Fruit fly (Drosophila melanogaster) whole organism, embryonic: ENCODE results near the gene CG14212.

Experiments used
- Adf1 ChIP-seq: fragments of 200-800 bp; sonication (Bioruptor generic); IDR thresholded peaks from 2 replicates; pipeline ENCODE4 v1.3.6; 2022; ENCODE audit warnings: missing biosample characterization, missing genetic modification characterization
- Aef1 ChIP-seq: fragments of 200-800 bp; sonication (Bioruptor generic); IDR thresholded peaks from 3 replicates; pipeline ENCODE4 v1.3.6; 2022; ENCODE audit warnings: missing biosample characterization, missing genetic modification characterization
- Bgb ChIP-seq: fragments of 200-800 bp; sonication (Bioruptor generic); IDR thresholded peaks from 2 replicates; pipeline ENCODE4 v1.3.6; 2022; ENCODE audit warnings: missing biosample characterization, missing genetic modification characterization; ENCODE audit not compliant: partially characterized antibody
- CG12155 ChIP-seq: fragments of 200-800 bp; sonication (Bioruptor generic); optimal IDR thresholded peaks from 3 replicates; lab custom pipeline; 2016; ENCODE audit warnings: missing biosample characterization, missing genetic modification characterization
- CG13287 ChIP-seq: fragments of 200-800 bp; sonication (Bioruptor generic); IDR thresholded peaks from 2 replicates; pipeline ENCODE4 v1.3.6; 2022; ENCODE audit warnings: missing biosample characterization, missing genetic modification characterization; ENCODE audit not compliant: partially characterized antibody
- CG15479 ChIP-seq: fragments of 200-800 bp; sonication (Bioruptor generic); optimal IDR thresholded peaks from 3 replicates; lab custom pipeline; 2019; ENCODE audit warnings: missing biosample characterization, mild to moderate bottlenecking, missing genetic modification characterization, moderate library complexity
- CG1647 ChIP-seq: fragments of 200-800 bp; sonication (Bioruptor generic); optimal IDR thresholded peaks from 3 replicates; lab custom pipeline; 2016; ENCODE audit warnings: missing biosample characterization, missing genetic modification characterization
- CG33557 ChIP-seq: fragments of 200-800 bp; sonication (Bioruptor generic); optimal IDR thresholded peaks from 2 replicates; lab custom pipeline; 2019; ENCODE audit warnings: missing biosample characterization, mild to moderate bottlenecking, missing genetic modification characterization, moderate library complexity
- CG34224 ChIP-seq: fragments of 200-800 bp; sonication (Bioruptor generic); IDR thresholded peaks from 3 replicates; pipeline ENCODE4 v1.3.6; 2022; ENCODE audit warnings: missing biosample characterization, missing genetic modification characterization; ENCODE audit not compliant: partially characterized antibody
- CG34422 ChIP-seq: fragments of 200-800 bp; sonication (Bioruptor generic); IDR thresholded peaks from 3 replicates; pipeline ENCODE4 v1.3.6; 2022; ENCODE audit warnings: missing biosample characterization, missing genetic modification characterization
- CG4360 ChIP-seq: fragments of 200-800 bp; sonication (Bioruptor generic); IDR thresholded peaks from 2 replicates; pipeline ENCODE4 v1.3.6; 2022; ENCODE audit warnings: missing biosample characterization, missing genetic modification characterization
- CG4424 ChIP-seq: fragments of 200-800 bp; sonication (Bioruptor generic); optimal IDR thresholded peaks from 3 replicates; lab custom pipeline; 2016; ENCODE audit warnings: missing biosample characterization, missing genetic modification characterization
- CG9437 ChIP-seq: fragments of 200-800 bp; sonication (Bioruptor generic); optimal IDR thresholded peaks from 2 replicates; lab custom pipeline; 2018; ENCODE audit warnings: missing biosample characterization, mild to moderate bottlenecking, missing genetic modification characterization
- Dll ChIP-seq: fragments of 200-800 bp; sonication (Bioruptor generic); IDR thresholded peaks from 4 replicates; pipeline ENCODE4 v1.3.6; 2022; ENCODE audit warnings: missing biosample characterization, missing genetic modification characterization; ENCODE audit not compliant: partially characterized antibody
- Drgx ChIP-seq: fragments of 200-800 bp; sonication (Bioruptor generic); IDR thresholded peaks from 2 replicates; pipeline ENCODE4 v1.3.6; 2022; ENCODE audit warnings: missing biosample characterization, missing genetic modification characterization
- E2f2 ChIP-seq: fragments of 200-800 bp; sonication (Bioruptor generic); IDR thresholded peaks from 2 replicates; pipeline ENCODE4 v1.3.6; 2022; ENCODE audit warnings: missing biosample characterization, missing genetic modification characterization
- Elba2 ChIP-seq: fragments of 200-800 bp; sonication (Bioruptor generic); optimal IDR thresholded peaks from 3 replicates; lab custom pipeline; 2016; ENCODE audit warnings: missing biosample characterization, missing genetic modification characterization
- Fer1 ChIP-seq: fragments of 200-800 bp; sonication (Bioruptor generic); optimal IDR thresholded peaks from 2 replicates; lab custom pipeline; 2017; ENCODE audit warnings: missing biosample characterization, mild to moderate bottlenecking, missing genetic modification characterization
- Gug ChIP-seq: fragments of 200-800 bp; sonication (Bioruptor generic); IDR thresholded peaks from 4 replicates; pipeline ENCODE4 v1.3.6; 2022; ENCODE audit warnings: missing biosample characterization, missing genetic modification characterization
- HLHmδ ChIP-seq: fragments of 200-800 bp; sonication (Bioruptor generic); optimal IDR thresholded peaks from 2 replicates; lab custom pipeline; 2018; ENCODE audit warnings: missing biosample characterization, mild to moderate bottlenecking, missing genetic modification characterization, moderate library complexity
- HmgZ ChIP-seq: fragments of 200-800 bp; sonication (Bioruptor generic); optimal IDR thresholded peaks from 2 replicates; lab custom pipeline; 2018; ENCODE audit warnings: missing biosample characterization, mild to moderate bottlenecking, missing genetic modification characterization
- MESR4 ChIP-seq: fragments of 200-800 bp; sonication (Bioruptor generic); optimal IDR thresholded peaks from 2 replicates; lab custom pipeline; 2018; ENCODE audit warnings: missing biosample characterization, mild to moderate bottlenecking, missing genetic modification characterization, moderate library complexity
- MTF-1 ChIP-seq: fragments of 200-800 bp; sonication (Bioruptor generic); optimal IDR thresholded peaks from 2 replicates; lab custom pipeline; 2018; ENCODE audit warnings: missing biosample characterization, mild to moderate bottlenecking, missing genetic modification characterization, borderline replicate concordance
- NFAT ChIP-seq: fragments of 200-800 bp; sonication (Bioruptor generic); IDR thresholded peaks from 2 replicates; pipeline ENCODE4 v1.3.6; 2022; ENCODE audit warnings: missing biosample characterization, missing genetic modification characterization
- Opbp ChIP-seq: fragments of 200-800 bp; sonication (Bioruptor generic); IDR thresholded peaks from 3 replicates; pipeline ENCODE4 v1.3.6; 2022; ENCODE audit warnings: missing biosample characterization, missing genetic modification characterization; ENCODE audit not compliant: partially characterized antibody
- Ptx1 ChIP-seq: fragments of 200-800 bp; sonication (Bioruptor generic); IDR thresholded peaks from 2 replicates; pipeline ENCODE4 v1.3.6; 2022; ENCODE audit warnings: missing biosample characterization, missing genetic modification characterization
- Spps ChIP-seq: fragments of 200-800 bp; sonication (Bioruptor generic); optimal IDR thresholded peaks from 2 replicates; lab custom pipeline; 2018; ENCODE audit warnings: missing biosample characterization, mild to moderate bottlenecking, missing genetic modification characterization
- Xbp1 ChIP-seq: fragments of 200-800 bp; sonication (Bioruptor generic); optimal IDR thresholded peaks from 3 replicates; lab custom pipeline; 2016; ENCODE audit warnings: missing biosample characterization, mild to moderate bottlenecking, missing genetic modification characterization
- amos ChIP-seq: fragments of 200-800 bp; sonication (Bioruptor generic); IDR thresholded peaks from 2 replicates; pipeline ENCODE4 v1.3.6; 2022; ENCODE audit warnings: missing biosample characterization, missing genetic modification characterization; ENCODE audit not compliant: partially characterized antibody
- ap ChIP-seq: fragments of 200-800 bp; sonication (Bioruptor generic); IDR thresholded peaks from 2 replicates; pipeline ENCODE4 v1.3.6; 2022; ENCODE audit warnings: missing biosample characterization, missing genetic modification characterization
- ato ChIP-seq: fragments of 200-800 bp; sonication (Bioruptor generic); IDR thresholded peaks from 2 replicates; pipeline ENCODE4 v1.3.6; 2022; ENCODE audit warnings: missing biosample characterization, missing genetic modification characterization; ENCODE audit not compliant: partially characterized antibody
- bbx ChIP-seq: fragments of 200-800 bp; sonication (Bioruptor generic); IDR thresholded peaks from 2 replicates; pipeline ENCODE4 v1.3.6; 2022; ENCODE audit warnings: missing biosample characterization, missing genetic modification characterization; ENCODE audit not compliant: partially characterized antibody
- cg ChIP-seq: fragments of 200-800 bp; sonication (Bioruptor generic); optimal IDR thresholded peaks from 3 replicates; lab custom pipeline; 2019; ENCODE audit warnings: missing biosample characterization, mild to moderate bottlenecking, missing genetic modification characterization, moderate library complexity
- ci ChIP-seq: fragments of 200-800 bp; sonication (Bioruptor generic); IDR thresholded peaks from 3 replicates; pipeline ENCODE4 v1.3.6; 2022; ENCODE audit warnings: missing biosample characterization, missing genetic modification characterization
- kah ChIP-seq: fragments of 200-800 bp; sonication (Bioruptor generic); optimal IDR thresholded peaks from 2 replicates; lab custom pipeline; 2018; ENCODE audit warnings: missing biosample characterization, mild to moderate bottlenecking, missing genetic modification characterization
- kni ChIP-seq: fragments of 200-800 bp; sonication (Bioruptor generic); optimal IDR thresholded peaks from 3 replicates; lab custom pipeline; 2017; ENCODE audit warnings: mild to moderate bottlenecking, missing biosample characterization, missing genetic modification reagents, missing genetic modification characterization
- nau ChIP-seq: fragments of 200-800 bp; sonication (Bioruptor generic); optimal IDR thresholded peaks from 3 replicates; lab custom pipeline; 2017; ENCODE audit warnings: missing biosample characterization, mild to moderate bottlenecking, missing genetic modification characterization, missing genetic modification reagents
- nerfin-1 ChIP-seq: fragments of 200-800 bp; sonication (Bioruptor generic); optimal IDR thresholded peaks from 3 replicates; lab custom pipeline; 2019; ENCODE audit warnings: missing biosample characterization, mild to moderate bottlenecking, missing genetic modification characterization, moderate library complexity
- pho ChIP-seq: fragments of 200-800 bp; sonication (Bioruptor generic); optimal IDR thresholded peaks from 2 replicates; lab custom pipeline; 2016; ENCODE audit warnings: missing biosample characterization, missing genetic modification characterization
- phol ChIP-seq: fragments of 200-800 bp; sonication (Bioruptor generic); optimal IDR thresholded peaks from 3 replicates; lab custom pipeline; 2018; ENCODE audit warnings: missing biosample characterization, mild to moderate bottlenecking, missing genetic modification characterization, moderate library complexity
- repo ChIP-seq: fragments of 200-800 bp; sonication (Bioruptor generic); optimal IDR thresholded peaks from 2 replicates; lab custom pipeline; 2016; ENCODE audit warnings: missing biosample characterization, missing genetic modification characterization
- sqz ChIP-seq: fragments of 200-800 bp; sonication (Bioruptor generic); optimal IDR thresholded peaks from 3 replicates; lab custom pipeline; 2018; ENCODE audit warnings: missing biosample characterization, mild to moderate bottlenecking, missing genetic modification characterization
- tap ChIP-seq: fragments of 200-800 bp; optimal IDR thresholded peaks from 3 replicates; lab custom pipeline; 2019; ENCODE audit warnings: missing biosample characterization, mild to moderate bottlenecking, missing genetic modification characterization, moderate library complexity
- tgo ChIP-seq: fragments of 200-800 bp; sonication (Bioruptor generic); IDR thresholded peaks from 3 replicates; pipeline ENCODE4 v1.3.6; 2022; ENCODE audit warnings: missing biosample characterization, missing genetic modification characterization
- trem ChIP-seq: fragments of 200-800 bp; optimal IDR thresholded peaks from 3 replicates; lab custom pipeline; 2019; ENCODE audit warnings: missing biosample characterization, mild to moderate bottlenecking, missing genetic modification characterization, moderate library complexity
- ttk ChIP-seq: fragments of 200-800 bp; sonication (Bioruptor generic); IDR thresholded peaks from 2 replicates; pipeline ENCODE4 v2.1.2; 2022; ENCODE audit warnings: missing biosample characterization, missing genetic modification characterization
- vvl ChIP-seq: fragments of 200-800 bp; sonication (Bioruptor generic); IDR thresholded peaks from 2 replicates; pipeline ENCODE4 v1.3.6; 2022; ENCODE audit warnings: missing biosample characterization, missing genetic modification characterization
- zen ChIP-seq: fragments of 200-800 bp; sonication (Bioruptor generic); optimal IDR thresholded peaks from 3 replicates; lab custom pipeline; 2018; ENCODE audit warnings: missing biosample characterization, mild to moderate bottlenecking, missing genetic modification characterization, moderate library complexity
- zf30C ChIP-seq: fragments of 200-800 bp; sonication (Bioruptor generic); optimal IDR thresholded peaks from 3 replicates; lab custom pipeline; 2018; ENCODE audit warnings: missing biosample characterization, mild to moderate bottlenecking, missing genetic modification characterization

CG14212 gene

DNA sequence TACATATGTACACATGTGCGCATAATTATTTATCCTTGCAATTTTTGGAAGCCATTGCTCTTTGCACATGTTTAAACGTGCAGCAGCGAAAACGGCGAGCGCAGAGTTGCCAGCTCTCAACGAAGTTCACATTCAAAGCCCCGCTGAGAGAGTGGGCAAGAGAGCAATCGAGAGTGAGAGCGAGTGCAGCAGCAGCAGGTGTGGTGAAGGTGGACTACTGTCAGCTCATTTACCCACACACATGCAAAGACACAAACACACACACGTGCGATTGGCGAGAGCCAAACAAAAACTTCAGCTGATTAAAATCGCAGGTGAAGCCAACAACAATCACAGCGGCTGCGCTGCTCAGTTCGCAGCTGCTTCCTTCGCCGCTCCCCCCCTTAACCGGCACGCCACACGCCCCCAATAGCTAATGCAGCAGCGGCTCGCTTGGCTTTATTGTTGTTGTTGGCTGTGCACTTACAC, 5.9 kb downstream of the CG14212 start (continued):
- TF ChIP-seq nau (no peak), CG12155 (GFP tag; lab: Kevin White, UChicago) (peak; percentile 51), sqz (GFP tag; lab: Kevin White, UChicago) (no peak), bbx (GFP tag; lab: Robert Waterston, UW) (peak; percentile 47), cg (peak; percentile 92), kah (GFP tag; lab: Kevin White, UChicago) (peak; percentile 39), nerfin-1 (peak; percentile 20), Dll (GFP tag; lab: Robert Waterston, UW) (0 out of 4 replicates have a peak, but pooled peaks have one; percentile 28), Elba2 (peak; percentile 3), Gug (GFP tag; lab: Robert Waterston, UW) (no peak), Opbp (GFP tag; lab: Robert Waterston, UW) (peak; percentile 31; the same call in 1 of the 3 replicates), Ptx1 (GFP tag; lab: Robert Waterston, UW) (no peak), Xbp1 (GFP tag; lab: Kevin White, UChicago) (no peak), MTF-1 (peak; percentile 95), CG1647 (GFP tag; lab: Kevin White, UChicago) (no peak), ci (peak; percentile 70; the same call in 2 of the 3 replicates), CG9437 (no peak), ap (GFP tag; lab: Robert Waterston, UW) (no peak), CG13287 (GFP tag; lab: Robert Waterston, UW) (peak; percentile 49; the same call in 1 of the 2 replicates), pho (no peak), trem (tag; lab: Kevin White, UChicago) (no peak), kni (GFP tag; lab: Kevin White, UChicago) (no peak), zf30C (GFP tag; lab: Kevin White, UChicago) (no peak), phol (tag; lab: Kevin White, UChicago) (no peak), HmgZ (tag; lab: Kevin White, UChicago) (peak; percentile 11), HLHmδ (GFP tag; lab: Kevin White, UChicago) (peak; percentile 57), tgo (GFP tag; lab: Robert Waterston, UW) (no peak), CG15479 (GFP tag; lab: Kevin White, UChicago) (peak; percentile 55), CG34224 (GFP tag; lab: Robert Waterston, UW) (peak; percentile 56; the same call in 2 of the 3 replicates), ttk (no peak), NFAT (no peak), zen (tag; lab: Kevin White, UChicago) (no peak), MESR4 (GFP tag; lab: Kevin White, UChicago) (peak; percentile 13), amos (GFP tag; lab: Robert Waterston, UW) (peak; percentile 51; the same call in 1 of the 2 replicates), ato (GFP tag; lab: Robert Waterston, UW) (0 out of 2 replicates have a peak, but pooled peaks have one; percentile 18), Bgb (GFP tag; lab: Robert Waterston, UW) (peak; percentile 42; the same call in 1 of the 2 replicates), Fer1 (GFP tag; lab: Kevin White, UChicago) (peak; percentile 12), vvl (peak; percentile 38; the same call in 1 of the 2 replicates), CG4360 (GFP tag; lab: Robert Waterston, UW) (peak; percentile 83), CG34422 (GFP tag; lab: Robert Waterston, UW) (peak; percentile 75; the same call in 1 of the 3 replicates), repo (GFP tag; lab: Kevin White, UChicago) (no peak), CG33557 (GFP tag; lab: Kevin White, UChicago) (no peak), tap (tag; lab: Kevin White, UChicago) (no peak), Adf1 (GFP tag; lab: Robert Waterston, UW) (peak; percentile 87), Drgx (peak; percentile 41; the same call in 1 of the 2 replicates), E2f2 (GFP tag; lab: Robert Waterston, UW) (no peak), CG4424 (GFP tag; lab: Kevin White, UChicago) (no peak), Spps (tag; lab: Kevin White, UChicago) (no peak), Aef1 (GFP tag; lab: Robert Waterston, UW) (peak; percentile 67)
